Fruit fly (Drosophila melanogaster) S2 (cell line): ENCODE data around the gene Gr28b.

Experiments used
- CG8478 ChIP-seq: fragments of >200 bp; optimal IDR thresholded peaks from 2 replicates; lab custom pipeline; 2018
- CTCF ChIP-seq, 2 experiments: fragments of >200 bp; optimal IDR thresholded peaks; 2 replicates each; lab custom pipeline; 2018

DNA sequence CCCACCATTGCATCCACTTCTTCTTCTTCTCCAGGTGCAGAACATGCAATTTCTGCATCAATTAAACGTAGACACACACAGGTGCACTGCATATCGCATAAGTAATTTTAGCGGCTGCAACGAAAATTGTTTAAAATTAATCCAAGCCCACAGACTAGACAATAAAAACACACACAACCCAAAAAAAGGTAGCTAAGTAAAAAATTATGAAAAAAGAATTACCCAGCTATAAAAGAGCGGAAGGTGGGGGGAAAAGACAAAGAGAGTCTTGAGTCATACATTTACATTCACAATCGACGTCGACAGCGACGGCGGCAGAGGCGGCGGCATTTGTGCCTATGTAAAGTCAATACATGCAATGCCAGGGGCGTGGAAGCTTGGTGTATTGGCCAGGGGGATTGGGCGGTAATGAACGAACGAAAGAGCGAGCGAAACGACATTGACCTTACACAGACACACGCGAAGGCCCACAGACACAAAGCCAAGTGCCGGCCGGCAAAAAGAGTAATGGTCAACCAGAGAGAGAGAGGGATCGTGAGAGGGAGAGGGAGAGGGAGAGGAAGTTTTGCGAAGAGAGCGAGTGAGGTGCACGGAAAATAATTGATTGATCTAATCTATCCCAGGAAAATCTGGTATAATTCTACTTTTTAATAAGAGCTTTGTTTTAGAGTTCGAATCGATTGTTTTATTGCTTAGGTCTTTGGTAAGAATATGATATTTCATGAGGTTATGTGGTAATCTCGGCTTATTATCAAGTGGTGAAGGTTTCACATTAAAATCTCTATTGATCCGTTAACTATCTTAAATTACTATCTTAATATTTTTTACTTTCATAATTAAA is 43.7 kb downstream of the Gr28b start:
- TF ChIP-seq CTCF (optimal IDR thresholded peaks at IDR 0.05; lab: Kevin White, UChicago) (no peak), CG8478 (no peak)
